Worm (Caenorhabditis elegans): ENCODE data around the gene C24H10.2.
A peak's percentile ranks its signal among the peaks of the same experiment; 100 is the strongest.

Gene C24H10.2

ce11 chrX:5026461-5026860, 37.9 kb upstream of the C24H10.2 start:
- no peak for TF ChIP-seq ahr-1 (tag; optimal IDR thresholded peaks at IDR 0.05)
- no peak for TF ChIP-seq che-1 (tag; optimal IDR thresholded peaks at IDR 0.05)
- TF ChIP-seq nhr-232 (tag; optimal IDR thresholded peaks at IDR 0.05): no peak
- TF ChIP-seq dve-1 (tag; optimal IDR thresholded peaks at IDR 0.05): no peak
- TF ChIP-seq K02D7.2 (tag; optimal IDR thresholded peaks at IDR 0.05): no peak
- no peak for TF ChIP-seq nhr-11 (tag; optimal IDR thresholded peaks at IDR 0.05)
- no peak for TF ChIP-seq ets-4 (tag; optimal IDR thresholded peaks at IDR 0.05)

- TF ChIP-seq mec-3 (tag; optimal IDR thresholded peaks at IDR 0.05; ENCODE audit: borderline replicate concordance) (no peak), fax-1 (tag; optimal IDR thresholded peaks at IDR 0.05) (no peak), unc-42 (tag; optimal IDR thresholded peaks at IDR 0.05) (peak; percentile 36)
Observed at ce11 chrX:5027923-5028592, 36.3 kb upstream of the C24H10.2 start.

ce11 chrX:5028593-5028955, 35.8 kb upstream of the C24H10.2 start:
- no peak for TF ChIP-seq ceh-31 (tag; optimal IDR thresholded peaks at IDR 0.05)
- no peak for TF ChIP-seq hlh-8 (tag; optimal IDR thresholded peaks at IDR 0.05)
- TF ChIP-seq Y22D7AL.16 (tag; optimal IDR thresholded peaks at IDR 0.05): no peak

DNA sequence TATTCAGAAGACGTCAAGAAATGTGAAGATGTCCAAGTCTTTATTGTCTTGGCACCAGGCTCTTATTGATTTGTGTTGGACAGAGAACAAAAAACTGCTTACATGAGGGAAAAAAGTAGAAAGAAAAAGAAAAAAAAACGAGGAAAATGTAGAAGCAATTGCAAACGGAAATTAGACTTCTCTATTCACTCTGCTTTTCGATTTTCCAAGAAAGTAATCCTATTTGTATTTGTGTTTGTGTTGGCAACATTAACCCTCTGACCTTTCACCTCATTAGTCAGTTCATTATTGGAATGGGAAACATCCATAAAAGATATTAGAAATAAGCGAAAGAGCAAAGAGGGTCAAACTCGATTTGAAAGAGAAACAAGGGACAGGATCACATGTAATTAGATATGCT, 32.7 kb upstream of the C24H10.2 start:
- TF ChIP-seq unc-42 (tag; optimal IDR thresholded peaks at IDR 0.05) (peak; percentile 98), hlh-15 (tag; optimal IDR thresholded peaks at IDR 0.05) (no peak)

DNA sequence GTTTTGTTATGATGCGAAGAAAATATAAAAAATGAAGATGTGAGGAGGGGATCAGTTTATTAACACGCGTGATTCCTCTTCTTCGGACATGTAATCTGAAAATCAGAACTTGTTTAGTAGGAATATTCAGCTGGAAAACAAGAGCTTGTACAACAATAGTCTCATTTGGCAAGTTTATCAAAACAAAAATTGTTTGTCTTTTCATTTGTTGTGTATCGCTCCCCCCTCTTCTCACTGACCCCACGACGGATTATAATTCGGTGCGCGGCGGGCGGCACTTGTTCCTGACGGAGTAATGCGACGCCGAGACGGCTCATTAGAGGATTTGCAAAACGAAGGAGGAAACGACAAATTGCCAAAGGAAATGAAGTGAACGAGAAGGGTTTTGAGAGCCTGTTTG, 30.5 kb upstream of the C24H10.2 start, which contains the start of gene ZC449.4:
TSS of gene ZC449.4 (minus strand) at position 101 of the 400 bp plus-strand sequence.
- TF ChIP-seq ceh-6 (GFP tag; optimal IDR thresholded peaks at IDR 0.05): no peak

- no peak for TF ChIP-seq sox-4 (tag; optimal IDR thresholded peaks at IDR 0.05)
- no peak for TF ChIP-seq npax-4 (tag; optimal IDR thresholded peaks at IDR 0.05)
- TF ChIP-seq ceh-34 (tag; optimal IDR thresholded peaks at IDR 0.05): no peak
- no peak for TF ChIP-seq pax-1 (tag; optimal IDR thresholded peaks at IDR 0.05)
- TF ChIP-seq ceh-6 (GFP tag; optimal IDR thresholded peaks at IDR 0.05): no peak
- TF ChIP-seq ceh-30 (tag; optimal IDR thresholded peaks at IDR 0.05): no peak
- TF ChIP-seq unc-55 (GFP tag; optimal IDR thresholded peaks at IDR 0.05): no peak
- no peak for TF ChIP-seq lim-6 (tag; optimal IDR thresholded peaks at IDR 0.05)
- no peak for TF ChIP-seq hlh-15 (tag; optimal IDR thresholded peaks at IDR 0.05)
- TF ChIP-seq C38D4.7 (GFP tag; optimal IDR thresholded peaks at IDR 0.05): no peak
Observed at ce11 chrX:5037673-5038072, 26.7 kb upstream of the C24H10.2 start, which contains the start of gene ZC449.5. Gene ZC449.5, minus strand, starts transcription at chrX:5037773.

DNA sequence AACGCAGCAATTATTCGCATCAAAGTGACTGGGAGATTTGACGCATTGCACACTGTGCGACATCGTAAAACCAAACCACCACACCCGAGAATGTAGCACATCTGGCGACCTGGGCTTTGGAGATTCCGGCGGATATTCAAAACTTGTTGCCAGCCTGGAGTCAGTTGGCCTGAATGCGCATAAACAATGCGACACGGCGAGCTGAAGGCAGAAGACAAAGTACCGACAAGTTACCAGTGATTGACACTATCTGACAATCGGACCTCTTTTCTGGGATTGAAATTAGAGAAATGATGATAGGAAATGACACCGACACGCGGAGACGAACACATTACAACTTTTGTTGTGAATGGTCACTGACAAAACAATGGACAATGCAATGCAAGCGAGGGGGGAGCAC, 25.6 kb upstream of the C24H10.2 start:
- peak; percentile 81 for TF ChIP-seq unc-55 (GFP tag; optimal IDR thresholded peaks at IDR 0.05)
- TF ChIP-seq fax-1 (tag; optimal IDR thresholded peaks at IDR 0.05): no peak
- TF ChIP-seq ref-2 (tag; optimal IDR thresholded peaks at IDR 0.05): no peak

ce11 chrX:5040038-5040437, 24.4 kb upstream of the C24H10.2 start:
- TF ChIP-seq elt-2 (tag; optimal IDR thresholded peaks at IDR 0.05): no peak
- no peak for TF ChIP-seq npax-4 (tag; optimal IDR thresholded peaks at IDR 0.05)
- TF ChIP-seq F13H6.1 (tag; optimal IDR thresholded peaks at IDR 0.05): no peak
- no peak for TF ChIP-seq zip-5 (tag; optimal IDR thresholded peaks at IDR 0.05)
- no peak for TF ChIP-seq unc-42 (tag; optimal IDR thresholded peaks at IDR 0.05)
- no peak for TF ChIP-seq tbx-7 (tag; optimal IDR thresholded peaks at IDR 0.05)
- TF ChIP-seq dve-1 (tag; optimal IDR thresholded peaks at IDR 0.05): no peak
- TF ChIP-seq ceh-48 (tag; optimal IDR thresholded peaks at IDR 0.05): no peak

Data from whole organism, late embryonic.